Worm (Caenorhabditis elegans) whole organism, mixed stage, embryonic: Measurements from ENCODE around the gene Y81B9A.4.

Experiments used
- M03D4.4 ChIP-seq: sonication (generic microtip); optimal IDR thresholded peaks from 2 replicates; lab custom pipeline; 2017; ENCODE audit warnings: mild to moderate bottlenecking, missing genetic modification characterization, missing compliant biosample characterization
- bed-3 ChIP-seq: fragments of 200-800 bp; sonication (Bioruptor generic); optimal IDR thresholded peaks from 3 replicates; lab custom pipeline; 2018; ENCODE audit warnings: mild to moderate bottlenecking, missing genetic modification characterization, moderate library complexity, missing compliant biosample characterization
- blmp-1 ChIP-seq: fragments of 150-350 bp; optimal IDR thresholded peaks from 2 replicates; lab custom pipeline; 2014; ENCODE audit warnings: missing biosample characterization, missing genetic modification characterization
- ceh-39 ChIP-seq: fragments of 150-350 bp; optimal IDR thresholded peaks from 2 replicates; lab custom pipeline; 2014; ENCODE audit warnings: missing biosample characterization, missing genetic modification characterization
- ceh-43 ChIP-seq: fragments of 200-800 bp; sonication (Bioruptor generic); optimal IDR thresholded peaks from 2 replicates; lab custom pipeline; 2018; ENCODE audit warnings: mild to moderate bottlenecking, missing genetic modification characterization, moderate library complexity, missing compliant biosample characterization
- ceh-83 ChIP-seq: fragments of 200-800 bp; sonication (Bioruptor generic); optimal IDR thresholded peaks from 2 replicates; lab custom pipeline; 2018; ENCODE audit warnings: mild to moderate bottlenecking, missing genetic modification characterization, missing compliant biosample characterization
- ces-1 ChIP-seq: fragments of 150-350 bp; optimal IDR thresholded peaks from 2 replicates; lab custom pipeline; 2014; ENCODE audit warnings: missing biosample characterization, missing genetic modification reagents, missing genetic modification characterization
- cnd-1 ChIP-seq: fragments of 200-800 bp; sonication (Bioruptor generic); optimal IDR thresholded peaks from 2 replicates; lab custom pipeline; 2018; ENCODE audit warnings: mild to moderate bottlenecking, missing genetic modification characterization, missing compliant biosample characterization
- drap-1 ChIP-seq: fragments of 200-800 bp; sonication (Bioruptor generic); optimal IDR thresholded peaks from 3 replicates; lab custom pipeline; 2018; ENCODE audit warnings: mild to moderate bottlenecking, missing genetic modification characterization, missing compliant biosample characterization
- elt-1 ChIP-seq: sonication (generic microtip); optimal IDR thresholded peaks from 2 replicates; lab custom pipeline; 2017; ENCODE audit warnings: missing genetic modification characterization, mild to moderate bottlenecking, missing compliant biosample characterization, antibody characterized with exemption, moderate library complexity, borderline replicate concordance; ENCODE audit not compliant: insufficient read depth
- elt-3 ChIP-seq: fragments of 150-350 bp; optimal IDR thresholded peaks from 2 replicates; lab custom pipeline; 2014; ENCODE audit warnings: missing biosample characterization, missing genetic modification characterization
- flh-1 ChIP-seq: fragments of 200-800 bp; sonication (Bioruptor generic); optimal IDR thresholded peaks from 2 replicates; lab custom pipeline; 2018; ENCODE audit warnings: mild to moderate bottlenecking, missing genetic modification characterization, moderate library complexity, missing compliant biosample characterization
- ham-2 ChIP-seq: fragments of 200-800 bp; sonication (Bioruptor generic); optimal IDR thresholded peaks from 2 replicates; lab custom pipeline; 2018; ENCODE audit warnings: mild to moderate bottlenecking, missing genetic modification characterization, missing compliant biosample characterization
- hlh-1 ChIP-seq: fragments of 150-350 bp; optimal IDR thresholded peaks from 2 replicates; lab custom pipeline; 2014; ENCODE audit warnings: missing biosample characterization, missing genetic modification reagents, missing genetic modification characterization
- lin-13 ChIP-seq: fragments of 150-350 bp; optimal IDR thresholded peaks from 2 replicates; lab custom pipeline; 2014; ENCODE audit warnings: missing biosample characterization, missing genetic modification characterization
- lin-32 ChIP-seq: fragments of 200-800 bp; sonication (Bioruptor generic); optimal IDR thresholded peaks from 2 replicates; lab custom pipeline; 2018; ENCODE audit warnings: mild to moderate bottlenecking, missing genetic modification characterization, missing compliant biosample characterization
- lsy-2 ChIP-seq: fragments of 150-350 bp; optimal IDR thresholded peaks from 2 replicates; lab custom pipeline; 2014; ENCODE audit warnings: missing biosample characterization, missing genetic modification characterization
- mab-5 ChIP-seq: fragments of 150-350 bp; optimal IDR thresholded peaks from 2 replicates; lab custom pipeline; 2014; ENCODE audit warnings: missing biosample characterization, missing genetic modification characterization
- mep-1 ChIP-seq: fragments of 150-350 bp; optimal IDR thresholded peaks from 2 replicates; lab custom pipeline; 2017; ENCODE audit warnings: missing biosample characterization, missing genetic modification reagents, missing genetic modification characterization, inconsistent platforms
- mls-2 ChIP-seq: sonication (generic microtip); optimal IDR thresholded peaks from 2 replicates; lab custom pipeline; 2016; ENCODE audit warnings: mild to moderate bottlenecking, missing genetic modification characterization, moderate library complexity, missing compliant biosample characterization
- nhr-12 ChIP-seq: fragments of 150-350 bp; optimal IDR thresholded peaks from 2 replicates; lab custom pipeline; 2014; ENCODE audit warnings: missing biosample characterization, missing genetic modification characterization
- nhr-2 ChIP-seq: fragments of 150-350 bp; optimal IDR thresholded peaks from 2 replicates; lab custom pipeline; 2014; ENCODE audit warnings: missing biosample characterization, missing genetic modification characterization
- nhr-28 ChIP-seq: fragments of 150-350 bp; optimal IDR thresholded peaks from 2 replicates; lab custom pipeline; 2014; ENCODE audit warnings: missing biosample characterization, missing genetic modification characterization
- nhr-76 ChIP-seq: sonication (generic microtip); optimal IDR thresholded peaks from 2 replicates; lab custom pipeline; 2017; ENCODE audit warnings: missing biosample characterization, missing genetic modification characterization
- pha-4 ChIP-seq: fragments of 150-350 bp; optimal IDR thresholded peaks from 2 replicates; lab custom pipeline; 2018; ENCODE audit warnings: missing biosample characterization, missing genetic modification reagents, missing genetic modification characterization
- sem-2 ChIP-seq: fragments of 200-800 bp; sonication (Bioruptor generic); optimal IDR thresholded peaks from 2 replicates; lab custom pipeline; 2018; ENCODE audit warnings: mild to moderate bottlenecking, missing genetic modification characterization, missing compliant biosample characterization
- snpc-4 ChIP-seq: fragments of 150-350 bp; optimal IDR thresholded peaks from 2 replicates; lab custom pipeline; 2014; ENCODE audit warnings: missing biosample characterization, missing genetic modification characterization
- sptf-1 ChIP-seq: sonication (generic microtip); optimal IDR thresholded peaks from 2 replicates; lab custom pipeline; 2017; ENCODE audit warnings: mild to moderate bottlenecking, missing genetic modification characterization, moderate library complexity, missing compliant biosample characterization
- tbx-8 ChIP-seq: fragments of 200-800 bp; sonication (Bioruptor generic); optimal IDR thresholded peaks from 2 replicates; lab custom pipeline; 2018; ENCODE audit warnings: mild to moderate bottlenecking, missing genetic modification characterization, moderate library complexity, missing compliant biosample characterization
- unc-120 ChIP-seq: sonication (generic microtip); optimal IDR thresholded peaks from 2 replicates; lab custom pipeline; 2017; ENCODE audit warnings: missing genetic modification characterization, missing compliant biosample characterization; ENCODE audit not compliant: poor library complexity, severe bottlenecking
- unc-39 ChIP-seq: fragments of 150-350 bp; optimal IDR thresholded peaks from 2 replicates; lab custom pipeline; 2014; ENCODE audit warnings: missing biosample characterization, missing genetic modification characterization
- unc-62 ChIP-seq: fragments of 150-350 bp; optimal IDR thresholded peaks from 2 replicates; lab custom pipeline; 2014; ENCODE audit warnings: missing biosample characterization, missing genetic modification reagents, missing genetic modification characterization
- zip-8 ChIP-seq: fragments of 150-350 bp; optimal IDR thresholded peaks from 2 replicates; lab custom pipeline; 2014; ENCODE audit warnings: missing biosample characterization, missing genetic modification characterization
- ztf-11 ChIP-seq: fragments of 150-350 bp; optimal IDR thresholded peaks from 2 replicates; lab custom pipeline; 2014; ENCODE audit warnings: missing biosample characterization, missing genetic modification characterization

Gene Y81B9A.4

ce11 chrX:9171241-9171640, 9.5 kb downstream of the Y81B9A.4 start, which contains the start of gene B0563.1:
B0563.1 (plus strand) TSS chrX:9171541.
- TF ChIP-seq ceh-43 (no peak), nhr-2 (tag; lab: Kevin White, UChicago) (no peak), lsy-2 (no peak), nhr-28 (no peak), mep-1 (tag; lab: Kevin White, UChicago) (no peak), ceh-83 (GFP tag; lab: Kevin White, UChicago) (no peak), zip-8 (tag; lab: Kevin White, UChicago) (no peak), ceh-39 (tag; lab: Kevin White, UChicago) (no peak), flh-1 (GFP tag; lab: Kevin White, UChicago) (no peak), lin-13 (tag; lab: Kevin White, UChicago) (no peak), lin-32 (no peak), ztf-11 (no peak), mls-2 (tag; lab: Kevin White, UChicago) (no peak), cnd-1 (no peak), elt-3 (tag; lab: Kevin White, UChicago) (no peak), M03D4.4 (tag; lab: Kevin White, UChicago) (no peak), unc-120 (tag; lab: Kevin White, UChicago) (no peak), elt-1 (no peak), snpc-4 (tag; lab: Kevin White, UChicago) (no peak)

ce11 chrX:9170058-9170457, 10.7 kb downstream of the Y81B9A.4 start:
- no peak for TF ChIP-seq blmp-1 (tag; lab: Kevin White, UChicago)
- no peak for TF ChIP-seq hlh-1 (tag; lab: Kevin White, UChicago)
- TF ChIP-seq lin-32, result no peak
- TF ChIP-seq sptf-1 (tag; lab: Kevin White, UChicago), result no peak
- no peak for TF ChIP-seq tbx-8 (GFP tag; lab: Kevin White, UChicago)
- no peak for TF ChIP-seq zip-8 (tag; lab: Kevin White, UChicago)
- no peak for TF ChIP-seq elt-3 (tag; lab: Kevin White, UChicago)
- TF ChIP-seq nhr-76 (tag; lab: Kevin White, UChicago), result no peak
- TF ChIP-seq pha-4 (tag; lab: Kevin White, UChicago), result no peak
- TF ChIP-seq ceh-39 (tag; lab: Kevin White, UChicago), result no peak
- no peak for TF ChIP-seq nhr-2 (tag; lab: Kevin White, UChicago)
- TF ChIP-seq mab-5 (tag; lab: Kevin White, UChicago), result no peak
- TF ChIP-seq flh-1 (GFP tag; lab: Kevin White, UChicago), result no peak
- TF ChIP-seq unc-39 (tag; lab: Kevin White, UChicago), result no peak
- no peak for TF ChIP-seq cnd-1
- no peak for TF ChIP-seq ceh-83 (GFP tag; lab: Kevin White, UChicago)
- no peak for TF ChIP-seq ztf-11
- no peak for TF ChIP-seq ceh-43
- TF ChIP-seq elt-1, result no peak
- TF ChIP-seq ham-2 (GFP tag; lab: Kevin White, UChicago), result no peak

- TF ChIP-seq unc-120 (tag; lab: Kevin White, UChicago) (no peak), mep-1 (tag; lab: Kevin White, UChicago) (no peak), mab-5 (tag; lab: Kevin White, UChicago) (no peak), drap-1 (GFP tag; lab: Kevin White, UChicago) (no peak), elt-3 (tag; lab: Kevin White, UChicago) (no peak), sem-2 (GFP tag; lab: Kevin White, UChicago) (no peak), unc-62 (GFP tag; lab: Kevin White, UChicago) (no peak), ceh-83 (GFP tag; lab: Kevin White, UChicago) (no peak), nhr-12 (no peak), flh-1 (GFP tag; lab: Kevin White, UChicago) (no peak), mls-2 (tag; lab: Kevin White, UChicago) (no peak), M03D4.4 (tag; lab: Kevin White, UChicago) (no peak), zip-8 (tag; lab: Kevin White, UChicago) (no peak), snpc-4 (tag; lab: Kevin White, UChicago) (no peak), lin-32 (no peak), hlh-1 (tag; lab: Kevin White, UChicago) (no peak), ces-1 (GFP tag; lab: Kevin White, UChicago) (no peak), nhr-76 (tag; lab: Kevin White, UChicago) (no peak), bed-3 (no peak)
Observed at ce11 chrX:9168239-9168638, 12.5 kb downstream of the Y81B9A.4 start, which contains the start of gene B0563.9. B0563.9 (plus strand) TSS chrX:9168539.
